Worm (Caenorhabditis elegans): Measurements from ENCODE around the gene F12E12.2.

F12E12.2 gene

ce11 chrII:3773130-3773529 is 33.4 kb downstream of the F12E12.2 start, which contains the start of gene T24E12.10:
Gene T24E12.10 (minus strand): TSS chrII:3773230.
- no peak for TF ChIP-seq dao-5 (tag; optimal IDR thresholded peaks at IDR 0.05)
- no peak for TF ChIP-seq W03F9.2 (tag; optimal IDR thresholded peaks at IDR 0.05)
- no peak for TF ChIP-seq him-1 (tag; optimal IDR thresholded peaks at IDR 0.05)

- no peak for TF ChIP-seq W03F9.2 (tag; optimal IDR thresholded peaks at IDR 0.05)
- TF ChIP-seq him-1 (tag; optimal IDR thresholded peaks at IDR 0.05), result no peak
- no peak for TF ChIP-seq dao-5 (tag; optimal IDR thresholded peaks at IDR 0.05)
These were observed 36.0 kb downstream of the F12E12.2 start, which contains the start of gene T24E12.3 for ce11 chrII:3775719-3776118. Gene T24E12.3 (plus strand): TSS chrII:3776019.

- TF ChIP-seq W03F9.2 (tag; optimal IDR thresholded peaks at IDR 0.05) (no peak), dao-5 (tag; optimal IDR thresholded peaks at IDR 0.05) (no peak), him-1 (tag; optimal IDR thresholded peaks at IDR 0.05) (no peak)
These were observed 38.1 kb downstream of the F12E12.2 start for ce11 chrII:3777802-3778201.

ce11 chrII:3779463-3779862 is 39.7 kb downstream of the F12E12.2 start, which contains the start of gene T24E12.11:
Gene T24E12.11 (minus strand): TSS chrII:3779563.
- TF ChIP-seq W03F9.2 (tag; optimal IDR thresholded peaks at IDR 0.05), result no peak
- TF ChIP-seq dao-5 (tag; optimal IDR thresholded peaks at IDR 0.05), result no peak
- no peak for TF ChIP-seq him-1 (tag; optimal IDR thresholded peaks at IDR 0.05)

ce11 chrII:3781238-3781637 is 41.5 kb downstream of the F12E12.2 start:
- TF ChIP-seq W03F9.2 (tag; optimal IDR thresholded peaks at IDR 0.05) (no peak), dao-5 (tag; optimal IDR thresholded peaks at IDR 0.05) (no peak), him-1 (tag; optimal IDR thresholded peaks at IDR 0.05) (no peak)

ce11 chrII:3782309-3783000 is 42.7 kb downstream of the F12E12.2 start, which contains the start of gene T24E12.2:
Gene T24E12.2 (plus strand): TSS chrII:3782950.
- TF ChIP-seq dao-5 (tag; optimal IDR thresholded peaks at IDR 0.05) (no peak), W03F9.2 (tag; optimal IDR thresholded peaks at IDR 0.05) (no peak), him-1 (tag; optimal IDR thresholded peaks at IDR 0.05) (no peak)

ce11 chrII:3785257-3785656 is 45.5 kb downstream of the F12E12.2 start, which contains the start of gene T24E12.1:
Gene T24E12.1 (plus strand): TSS chrII:3785557.
- TF ChIP-seq dao-5 (tag; optimal IDR thresholded peaks at IDR 0.05), result no peak
- no peak for TF ChIP-seq him-1 (tag; optimal IDR thresholded peaks at IDR 0.05)
- no peak for TF ChIP-seq W03F9.2 (tag; optimal IDR thresholded peaks at IDR 0.05)

- TF ChIP-seq W03F9.2 (tag; optimal IDR thresholded peaks at IDR 0.05) (no peak), dao-5 (tag; optimal IDR thresholded peaks at IDR 0.05) (no peak), him-1 (tag; optimal IDR thresholded peaks at IDR 0.05) (no peak)
These were observed 46.0 kb downstream of the F12E12.2 start for ce11 chrII:3785756-3786155.

ce11 chrII:3786538-3786937 is 46.8 kb downstream of the F12E12.2 start:
- TF ChIP-seq W03F9.2 (tag; optimal IDR thresholded peaks at IDR 0.05), result no peak
- no peak for TF ChIP-seq dao-5 (tag; optimal IDR thresholded peaks at IDR 0.05)
- TF ChIP-seq him-1 (tag; optimal IDR thresholded peaks at IDR 0.05), result no peak

- no peak for TF ChIP-seq dao-5 (tag; optimal IDR thresholded peaks at IDR 0.05)
- TF ChIP-seq W03F9.2 (tag; optimal IDR thresholded peaks at IDR 0.05), result no peak
- TF ChIP-seq him-1 (tag; optimal IDR thresholded peaks at IDR 0.05), result no peak
These were observed 47.4 kb downstream of the F12E12.2 start, which contains the start of gene T24E12.13 for ce11 chrII:3787151-3787550. Gene T24E12.13 (plus strand): TSS chrII:3787451.

ce11 chrII:3788356-3788962 is 48.7 kb downstream of the F12E12.2 start:
- TF ChIP-seq him-1 (tag; optimal IDR thresholded peaks at IDR 0.05) (no peak), W03F9.2 (tag; optimal IDR thresholded peaks at IDR 0.05) (no peak), dao-5 (tag; optimal IDR thresholded peaks at IDR 0.05) (no peak)

All from whole organism, L4/young adult.